Worm (Caenorhabditis elegans): ENCODE measurements around the gene F13E9.19.

DNA sequence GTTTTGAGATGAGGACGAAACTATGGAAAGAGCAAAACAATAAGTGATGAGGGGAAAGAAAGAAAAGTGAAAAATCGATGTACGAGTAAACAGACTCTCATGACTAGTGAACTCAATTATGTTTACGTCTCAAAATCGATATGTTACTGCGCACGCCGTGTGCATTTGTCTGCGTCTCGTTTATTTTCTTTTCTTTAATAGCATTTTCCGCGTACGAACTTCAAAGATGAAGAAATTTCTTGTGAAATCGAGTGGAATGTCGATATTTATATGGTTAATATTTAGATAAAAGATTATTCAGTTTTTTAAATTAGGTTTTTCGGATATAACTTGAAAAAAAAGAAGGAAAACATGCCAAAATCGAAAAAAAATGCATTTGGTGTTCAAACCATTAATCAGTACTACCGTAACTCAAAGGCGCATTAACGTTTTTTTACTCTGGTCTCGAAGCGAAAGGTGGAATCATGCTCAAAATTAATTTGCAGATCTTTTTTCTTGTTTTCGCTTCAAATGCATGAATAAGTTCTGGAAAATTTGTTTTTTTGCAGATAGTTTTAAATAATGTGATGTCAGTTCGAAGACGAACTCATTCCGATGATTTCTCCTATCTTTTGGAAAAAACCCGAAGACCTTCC, 37.8 kb downstream of the F13E9.19 start, which contains the start of gene fic-1:
- TF ChIP-seq nhr-28 (tag; optimal IDR thresholded peaks at IDR 0.05) (no peak), snpc-4 (tag; optimal IDR thresholded peaks at IDR 0.05) (no peak), mab-5 (tag; optimal IDR thresholded peaks at IDR 0.05) (no peak)

Data from whole organism, mixed stage, embryonic.